Fruit fly (Drosophila melanogaster) whole organism, embryonic: Measurements from ENCODE around the gene Megf8.

Source experiments
- Awh ChIP-seq: fragments of 200-800 bp; sonication (Bioruptor generic); IDR thresholded peaks from 2 replicates; pipeline ENCODE4, ENCODE4 v1.3.6; 2022; ENCODE audit warnings: missing biosample characterization, missing genetic modification characterization
- CG10267 ChIP-seq: fragments of 200-800 bp; sonication (Bioruptor generic); optimal IDR thresholded peaks from 2 replicates; lab custom pipeline; 2018; ENCODE audit warnings: missing biosample characterization, mild to moderate bottlenecking, missing genetic modification characterization, moderate library complexity
- CG11247 ChIP-seq: fragments of 200-800 bp; sonication (Bioruptor generic); IDR thresholded peaks from 2 replicates; pipeline ENCODE4 v1.3.6; 2022; ENCODE audit warnings: missing biosample characterization, missing genetic modification characterization
- CG11504 ChIP-seq: fragments of 200-800 bp; sonication (Bioruptor generic); optimal IDR thresholded peaks from 3 replicates; lab custom pipeline; 2019; ENCODE audit warnings: missing biosample characterization, mild to moderate bottlenecking, missing genetic modification characterization, moderate library complexity
- CG11695 ChIP-seq: fragments of 200-800 bp; sonication (Bioruptor generic); IDR thresholded peaks from 3 replicates; pipeline ENCODE4 v1.3.6; 2022; ENCODE audit warnings: missing biosample characterization, missing genetic modification characterization
- CG12659 ChIP-seq: fragments of 200-800 bp; sonication (Bioruptor generic); optimal IDR thresholded peaks from 3 replicates; lab custom pipeline; 2017; ENCODE audit warnings: mild to moderate bottlenecking, missing biosample characterization, missing genetic modification reagents, missing genetic modification characterization
- CG13894 ChIP-seq: fragments of 200-800 bp; sonication (Bioruptor generic); optimal IDR thresholded peaks from 3 replicates; lab custom pipeline; 2018; ENCODE audit warnings: missing biosample characterization, mild to moderate bottlenecking, missing genetic modification characterization, moderate library complexity
- CG14014 ChIP-seq: fragments of 200-800 bp; sonication (Bioruptor generic); IDR thresholded peaks from 2 replicates; pipeline ENCODE4 v1.3.6; 2022; ENCODE audit warnings: missing biosample characterization, missing genetic modification characterization
- CG16813 ChIP-seq: fragments of 200-800 bp; sonication (Bioruptor generic); IDR thresholded peaks from 3 replicates; pipeline ENCODE4 v1.3.6; 2022; ENCODE audit warnings: missing biosample characterization, missing genetic modification characterization; ENCODE audit not compliant: partially characterized antibody
- CG17186 ChIP-seq: fragments of 200-800 bp; sonication (Bioruptor generic); optimal IDR thresholded peaks from 3 replicates; lab custom pipeline; 2017; ENCODE audit warnings: missing biosample characterization, missing genetic modification reagents, missing genetic modification characterization
- CG17328 ChIP-seq: fragments of 200-800 bp; sonication (Bioruptor generic); IDR thresholded peaks from 2 replicates; pipeline ENCODE4 v1.3.6; 2022; ENCODE audit warnings: missing biosample characterization, missing genetic modification characterization
- CG17912 ChIP-seq: fragments of 200-800 bp; sonication (Bioruptor generic); optimal IDR thresholded peaks from 2 replicates; lab custom pipeline; 2018; ENCODE audit warnings: missing biosample characterization, mild to moderate bottlenecking, missing genetic modification characterization
- CG18262 ChIP-seq: fragments of 200-800 bp; optimal IDR thresholded peaks from 3 replicates; lab custom pipeline; 2019; ENCODE audit warnings: missing biosample characterization, mild to moderate bottlenecking, missing genetic modification characterization, moderate library complexity
- CG2116 ChIP-seq: fragments of 200-800 bp; sonication (Bioruptor generic); optimal IDR thresholded peaks from 3 replicates; lab custom pipeline; 2018; ENCODE audit warnings: missing biosample characterization, mild to moderate bottlenecking, missing genetic modification characterization
- CG30020 ChIP-seq: fragments of 200-800 bp; optimal IDR thresholded peaks from 2 replicates; lab custom pipeline; 2019; ENCODE audit warnings: missing biosample characterization, mild to moderate bottlenecking, missing genetic modification characterization, moderate library complexity
- CG34422 ChIP-seq: fragments of 200-800 bp; sonication (Bioruptor generic); IDR thresholded peaks from 3 replicates; pipeline ENCODE4 v1.3.6; 2022; ENCODE audit warnings: missing biosample characterization, missing genetic modification characterization
- CG4854 ChIP-seq: fragments of 200-800 bp; sonication (Bioruptor generic); optimal IDR thresholded peaks from 2 replicates; lab custom pipeline; 2016; ENCODE audit warnings: missing biosample characterization, missing genetic modification characterization, inconsistent platforms
- CG6791 ChIP-seq: fragments of 200-800 bp; sonication (Bioruptor generic); IDR thresholded peaks from 3 replicates; pipeline ENCODE4 v1.3.6; 2022; ENCODE audit warnings: missing biosample characterization, missing genetic modification characterization; ENCODE audit not compliant: partially characterized antibody
- CG8281 ChIP-seq: fragments of 200-800 bp; sonication (Bioruptor generic); optimal IDR thresholded peaks from 2 replicates; lab custom pipeline; 2018; ENCODE audit warnings: missing biosample characterization, mild to moderate bottlenecking, missing genetic modification characterization, moderate library complexity
- CG8359 ChIP-seq: fragments of 200-800 bp; sonication (Bioruptor generic); optimal IDR thresholded peaks from 2 replicates; lab custom pipeline; 2017; ENCODE audit warnings: missing biosample characterization, mild to moderate bottlenecking, missing genetic modification characterization, borderline replicate concordance
- CG9437 ChIP-seq: fragments of 200-800 bp; sonication (Bioruptor generic); optimal IDR thresholded peaks from 2 replicates; lab custom pipeline; 2018; ENCODE audit warnings: missing biosample characterization, mild to moderate bottlenecking, missing genetic modification characterization
- CTCF ChIP-seq: fragments of 200-800 bp; sonication (Bioruptor generic); optimal IDR thresholded peaks from 2 replicates; lab custom pipeline; 2017; ENCODE audit warnings: missing biosample characterization, mild to moderate bottlenecking, missing genetic modification characterization, moderate library complexity
- Drgx ChIP-seq: fragments of 200-800 bp; sonication (Bioruptor generic); IDR thresholded peaks from 2 replicates; pipeline ENCODE4 v1.3.6; 2022; ENCODE audit warnings: missing biosample characterization, missing genetic modification characterization
- HLH54F ChIP-seq: fragments of 200-800 bp; sonication (Bioruptor generic); optimal IDR thresholded peaks from 3 replicates; lab custom pipeline; 2016; ENCODE audit warnings: missing biosample characterization, missing genetic modification characterization
- HLHmδ ChIP-seq: fragments of 200-800 bp; sonication (Bioruptor generic); optimal IDR thresholded peaks from 2 replicates; lab custom pipeline; 2018; ENCODE audit warnings: missing biosample characterization, mild to moderate bottlenecking, missing genetic modification characterization, moderate library complexity
- Hr3 ChIP-seq: fragments of 200-800 bp; sonication (Bioruptor generic); optimal IDR thresholded peaks from 3 replicates; lab custom pipeline; 2016; ENCODE audit warnings: missing biosample characterization, missing genetic modification characterization
- Jarid2 ChIP-seq: fragments of 200-800 bp; sonication (Bioruptor generic); optimal IDR thresholded peaks from 3 replicates; lab custom pipeline; 2017; ENCODE audit warnings: mild to moderate bottlenecking, missing biosample characterization, missing genetic modification reagents, missing genetic modification characterization
- MBD-R2 ChIP-seq: fragments of 200-800 bp; sonication (Bioruptor generic); IDR thresholded peaks from 2 replicates; pipeline ENCODE4 v1.3.6; 2022; ENCODE audit warnings: missing biosample characterization, missing genetic modification characterization
- MESR4 ChIP-seq: fragments of 200-800 bp; sonication (Bioruptor generic); optimal IDR thresholded peaks from 2 replicates; lab custom pipeline; 2018; ENCODE audit warnings: missing biosample characterization, mild to moderate bottlenecking, missing genetic modification characterization, moderate library complexity
- Opbp ChIP-seq: fragments of 200-800 bp; sonication (Bioruptor generic); IDR thresholded peaks from 3 replicates; pipeline ENCODE4 v1.3.6; 2022; ENCODE audit warnings: missing biosample characterization, missing genetic modification characterization; ENCODE audit not compliant: partially characterized antibody
- Rfx ChIP-seq: fragments of 200-800 bp; sonication (Bioruptor generic); IDR thresholded peaks from 2 replicates; pipeline ENCODE4 v1.3.6; 2022; ENCODE audit warnings: missing biosample characterization, missing genetic modification characterization
- Xrp1 ChIP-seq: fragments of 200-800 bp; sonication (Bioruptor generic); IDR thresholded peaks from 2 replicates; pipeline ENCODE4 v1.3.6; 2022; ENCODE audit warnings: missing biosample characterization, missing genetic modification characterization
- al ChIP-seq: fragments of 200-800 bp; sonication (Bioruptor generic); IDR thresholded peaks from 2 replicates; pipeline ENCODE4 v1.3.6; 2022; ENCODE audit warnings: missing biosample characterization, missing genetic modification characterization
- bcd ChIP-seq: fragments of 200-800 bp; sonication (Bioruptor generic); optimal IDR thresholded peaks from 2 replicates; lab custom pipeline; 2017; ENCODE audit warnings: missing biosample characterization, mild to moderate bottlenecking, missing genetic modification characterization
- btn ChIP-seq: fragments of 200-800 bp; sonication (Bioruptor generic); optimal IDR thresholded peaks from 2 replicates; lab custom pipeline; 2016; ENCODE audit warnings: missing biosample characterization, missing genetic modification characterization
- dan ChIP-seq: fragments of 200-800 bp; sonication (Bioruptor generic); IDR thresholded peaks from 2 replicates; pipeline ENCODE4 v1.3.6; 2022; ENCODE audit warnings: missing biosample characterization, missing genetic modification characterization
- dysf ChIP-seq: fragments of 200-800 bp; sonication (Bioruptor generic); IDR thresholded peaks from 3 replicates; pipeline ENCODE4 v1.3.6; 2022; ENCODE audit warnings: missing biosample characterization, missing genetic modification characterization
- grn ChIP-seq: fragments of 200-800 bp; sonication (Bioruptor generic); optimal IDR thresholded peaks from 3 replicates; lab custom pipeline; 2017; ENCODE audit warnings: missing biosample characterization, missing genetic modification characterization
- gro ChIP-seq: fragments of 200-800 bp; sonication (Bioruptor generic); optimal IDR thresholded peaks from 2 replicates; lab custom pipeline; 2016; ENCODE audit warnings: missing biosample characterization, missing genetic modification characterization
- nau ChIP-seq: fragments of 200-800 bp; sonication (Bioruptor generic); optimal IDR thresholded peaks from 3 replicates; lab custom pipeline; 2017; ENCODE audit warnings: missing biosample characterization, mild to moderate bottlenecking, missing genetic modification characterization, missing genetic modification reagents
- odd ChIP-seq: fragments of 200-800 bp; sonication (Bioruptor generic); optimal IDR thresholded peaks from 2 replicates; lab custom pipeline; 2017; ENCODE audit warnings: missing biosample characterization, mild to moderate bottlenecking, missing genetic modification characterization
- pnt ChIP-seq: fragments of 200-800 bp; sonication (Bioruptor generic); optimal IDR thresholded peaks from 3 replicates; lab custom pipeline; 2016; ENCODE audit warnings: missing biosample characterization, missing genetic modification characterization
- pzg ChIP-seq: fragments of 200-800 bp; sonication (Bioruptor generic); optimal IDR thresholded peaks from 3 replicates; lab custom pipeline; 2018; ENCODE audit warnings: missing biosample characterization, mild to moderate bottlenecking, missing genetic modification characterization, moderate library complexity
- row ChIP-seq: fragments of 200-800 bp; sonication (Bioruptor generic); IDR thresholded peaks from 3 replicates; pipeline ENCODE4 v1.3.6; 2022; ENCODE audit warnings: missing biosample characterization, missing genetic modification characterization
- slbo ChIP-seq: fragments of 200-800 bp; sonication (Bioruptor generic); IDR thresholded peaks from 2 replicates; pipeline ENCODE4 v1.3.6; 2022; ENCODE audit warnings: missing biosample characterization, missing genetic modification characterization
- sob ChIP-seq: fragments of 200-800 bp; sonication (Bioruptor generic); IDR thresholded peaks from 2 replicates; pipeline ENCODE4 v1.3.6; 2022; ENCODE audit warnings: missing biosample characterization, missing genetic modification characterization
- stc ChIP-seq: fragments of 200-800 bp; sonication (Bioruptor generic); IDR thresholded peaks from 2 replicates; pipeline ENCODE4 v1.3.6; 2022; ENCODE audit warnings: missing biosample characterization, missing genetic modification characterization
- stwl ChIP-seq: fragments of 200-800 bp; sonication (Bioruptor generic); optimal IDR thresholded peaks from 3 replicates; lab custom pipeline; 2018; ENCODE audit warnings: missing biosample characterization, mild to moderate bottlenecking, missing genetic modification characterization, moderate library complexity
- tna ChIP-seq: fragments of 200-800 bp; sonication (Bioruptor generic); IDR thresholded peaks from 2 replicates; pipeline ENCODE4 v1.3.6; 2022; ENCODE audit warnings: missing biosample characterization, missing genetic modification characterization; ENCODE audit not compliant: partially characterized antibody
- trem ChIP-seq: fragments of 200-800 bp; optimal IDR thresholded peaks from 3 replicates; lab custom pipeline; 2019; ENCODE audit warnings: missing biosample characterization, mild to moderate bottlenecking, missing genetic modification characterization, moderate library complexity
- vvl ChIP-seq: fragments of 200-800 bp; sonication (Bioruptor generic); IDR thresholded peaks from 2 replicates; pipeline ENCODE4 v1.3.6; 2022; ENCODE audit warnings: missing biosample characterization, missing genetic modification characterization

Megf8 gene

dm6 chr2L:7998655-7999054 is 44.6 kb upstream of the Megf8 start, which contains the start of gene Sirup (continued):
- TF ChIP-seq Jarid2 (GFP tag; lab: Kevin White, UChicago) = no peak
- peak; percentile 89 for TF ChIP-seq MBD-R2 (GFP tag; lab: Robert Waterston, UW)
- TF ChIP-seq CG34422 (GFP tag; lab: Robert Waterston, UW) = peak; percentile 52; the same call in 1 of the 3 replicates
- TF ChIP-seq bcd (GFP tag; lab: Kevin White, UChicago) = peak; percentile 36
- no peak for TF ChIP-seq CG11695 (GFP tag; lab: Robert Waterston, UW)
- TF ChIP-seq CG16813 (GFP tag; lab: Robert Waterston, UW) = peak; percentile 19; the same call in 1 of the 3 replicates
- TF ChIP-seq CG6791 = peak; percentile 63; the same call in 2 of the 3 replicates
- TF ChIP-seq pnt (GFP tag; lab: Kevin White, UChicago) = no peak
- no peak for TF ChIP-seq CG4854 (GFP tag; lab: Kevin White, UChicago)
- no peak for TF ChIP-seq HLH54F (GFP tag; lab: Kevin White, UChicago)
- TF ChIP-seq HLHmδ (GFP tag; lab: Kevin White, UChicago) = no peak
- TF ChIP-seq CG10267 (tag; lab: Kevin White, UChicago) = peak; percentile 38
- TF ChIP-seq pzg (GFP tag; lab: Kevin White, UChicago) = peak; percentile 92
- TF ChIP-seq CG17912 (GFP tag; lab: Kevin White, UChicago) = peak; percentile 11
- TF ChIP-seq tna (GFP tag; lab: Robert Waterston, UW) = peak; percentile 54; the same call in 1 of the 2 replicates
- TF ChIP-seq CG8359 (GFP tag; lab: Kevin White, UChicago) = no peak
- peak; percentile 35; the same call in 1 of the 2 replicates for TF ChIP-seq CG17328 (GFP tag; lab: Robert Waterston, UW)
- TF ChIP-seq CG8281 (tag; lab: Kevin White, UChicago) = no peak
- TF ChIP-seq Xrp1 (GFP tag; lab: Robert Waterston, UW) = no peak
- TF ChIP-seq odd (GFP tag; lab: Kevin White, UChicago) = no peak
- peak; percentile 0 for TF ChIP-seq CG30020 (tag; lab: Kevin White, UChicago)
- peak; percentile 55 for TF ChIP-seq MESR4
- no peak for TF ChIP-seq btn (GFP tag; lab: Kevin White, UChicago)
- peak; percentile 37 for TF ChIP-seq vvl (GFP tag; lab: Robert Waterston, UW)
- TF ChIP-seq grn (GFP tag; lab: Kevin White, UChicago) = no peak
- no peak for TF ChIP-seq dysf (GFP tag; lab: Robert Waterston, UW)
- TF ChIP-seq CG13894 = peak; percentile 35
- no peak for TF ChIP-seq CG18262
- TF ChIP-seq CG11504 (tag; lab: Kevin White, UChicago) = peak; percentile 44
- TF ChIP-seq slbo = 0 out of 2 replicates have a peak, but pooled peaks have one; percentile 37
- TF ChIP-seq CG17186 = peak; percentile 30
- peak; percentile 68 for TF ChIP-seq sob (GFP tag; lab: Robert Waterston, UW)
- peak; percentile 80 for TF ChIP-seq Opbp (GFP tag; lab: Robert Waterston, UW)
- TF ChIP-seq nau = no peak
- TF ChIP-seq CTCF (GFP tag; lab: Kevin White, UChicago) = peak; percentile 70
- TF ChIP-seq CG12659 (GFP tag; lab: Kevin White, UChicago) = peak; percentile 32
- TF ChIP-seq row (GFP tag; lab: Robert Waterston, UW) = peak; percentile 25; the same call in 2 of the 3 replicates
- TF ChIP-seq Hr3 (GFP tag; lab: Kevin White, UChicago) = no peak
- peak; percentile 63 for TF ChIP-seq Rfx
- no peak for TF ChIP-seq stc (GFP tag; lab: Robert Waterston, UW)
- TF ChIP-seq trem (tag; lab: Kevin White, UChicago) = peak; percentile 54
- no peak for TF ChIP-seq CG9437 (GFP tag; lab: Kevin White, UChicago)
- no peak for TF ChIP-seq Awh (GFP tag; lab: Robert Waterston, UW)
- TF ChIP-seq Drgx = peak; percentile 47
- TF ChIP-seq dan = no peak
- peak; percentile 21 for TF ChIP-seq gro (GFP tag; lab: Kevin White, UChicago)
- TF ChIP-seq CG2116 = peak; percentile 47
- no peak for TF ChIP-seq CG14014 (GFP tag; lab: Robert Waterston, UW)
- TF ChIP-seq CG11247 (GFP tag; lab: Robert Waterston, UW) = peak; percentile 45; the same call in 1 of the 2 replicates
- TF ChIP-seq al (GFP tag; lab: Robert Waterston, UW) = no peak
- peak; percentile 63 for TF ChIP-seq stwl (tag; lab: Kevin White, UChicago)
